Worm (Caenorhabditis elegans): ENCODE results near the gene dmsr-15.

DNA sequence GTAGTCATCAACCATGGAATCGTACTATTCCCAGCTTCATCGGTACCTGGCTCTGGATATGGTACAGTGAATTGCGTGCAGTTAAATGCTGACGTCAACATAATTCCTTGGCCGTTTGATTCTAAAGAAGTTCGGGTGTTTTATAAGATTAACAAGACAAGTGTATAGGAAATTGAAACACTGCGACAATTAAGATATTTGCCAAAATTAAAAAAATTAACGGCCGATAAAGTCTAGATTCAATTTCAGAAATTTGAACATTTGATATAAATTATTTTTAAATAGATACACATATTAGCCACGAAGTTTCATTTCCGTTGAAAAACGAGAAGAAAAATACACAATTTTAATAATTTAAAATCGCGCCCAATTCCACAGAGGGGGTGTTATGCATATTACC, 22.3 kb downstream of the dmsr-15 start, which contains the start of gene dmsr-12:
- no peak for TF ChIP-seq xnd-1 (tag; optimal IDR thresholded peaks at IDR 0.05)
- no peak for TF ChIP-seq lag-1 (GFP tag; IDR thresholded peaks at IDR 0.05)
- no peak for TF ChIP-seq unc-62 (GFP tag; optimal IDR thresholded peaks at IDR 0.05)
- no peak for TF ChIP-seq unc-130 (GFP tag; optimal IDR thresholded peaks at IDR 0.05)
- no peak for TF ChIP-seq pha-4 (tag; optimal IDR thresholded peaks at IDR 0.05)
- TF ChIP-seq madf-10 (tag; optimal IDR thresholded peaks at IDR 0.05): no peak
- no peak for TF ChIP-seq madf-6 (GFP tag; IDR thresholded peaks at IDR 0.05)
- TF ChIP-seq nfya-1 (tag; optimal IDR thresholded peaks at IDR 0.05; ENCODE audit: borderline replicate concordance, insufficient read depth): no peak
- no peak for TF ChIP-seq F39B2.1 (GFP tag; IDR thresholded peaks at IDR 0.05)
- no peak for TF ChIP-seq mel-28 (tag; optimal IDR thresholded peaks at IDR 0.05; ENCODE audit: borderline replicate concordance)
- TF ChIP-seq ceh-58 (GFP tag; IDR thresholded peaks at IDR 0.05): no peak
